Fruit fly (Drosophila melanogaster) whole organism, prepupa: ENCODE results near the gene CG11670.
A peak's percentile ranks its signal among the peaks of the same experiment; 100 is the strongest.

Source experiments
- CG11762 ChIP-seq: fragments of 200-800 bp; sonication (Bioruptor generic); optimal IDR thresholded peaks from 3 replicates; lab custom pipeline; 2016; ENCODE audit warnings: missing biosample characterization, missing genetic modification characterization; ENCODE audit not compliant: insufficient read depth
- CG6276 ChIP-seq: fragments of 200-800 bp; sonication (Bioruptor generic); optimal IDR thresholded peaks from 2 replicates; lab custom pipeline; 2017; ENCODE audit warnings: missing biosample characterization, mild to moderate bottlenecking, missing genetic modification characterization
- CG8632 ChIP-seq: fragments of 200-800 bp; sonication (Bioruptor generic); optimal IDR thresholded peaks from 3 replicates; lab custom pipeline; 2016; ENCODE audit warnings: missing biosample characterization, missing genetic modification characterization
- Eip75B ChIP-seq: fragments of 200-800 bp; sonication (Bioruptor generic); optimal IDR thresholded peaks from 3 replicates; lab custom pipeline; 2016; ENCODE audit warnings: missing biosample characterization, missing genetic modification characterization
- Gug ChIP-seq: fragments of 200-800 bp; sonication (Bioruptor generic); IDR thresholded peaks from 2 replicates; pipeline ENCODE4 v1.3.6; 2022; ENCODE audit warnings: missing biosample characterization, missing genetic modification characterization
- Hr4 ChIP-seq: fragments of 200-800 bp; sonication (Bioruptor generic); optimal IDR thresholded peaks from 3 replicates; lab custom pipeline; 2016; ENCODE audit warnings: missing biosample characterization, missing genetic modification characterization
- Lpt ChIP-seq: fragments of 200-800 bp; sonication (Bioruptor generic); optimal IDR thresholded peaks from 3 replicates; lab custom pipeline; 2016; ENCODE audit warnings: missing biosample characterization, missing genetic modification characterization
- Met ChIP-seq: fragments of 200-800 bp; sonication (Bioruptor generic); optimal IDR thresholded peaks from 3 replicates; lab custom pipeline; 2016; ENCODE audit warnings: missing biosample characterization, missing genetic modification characterization
- Sox102F ChIP-seq: fragments of 200-800 bp; sonication (Bioruptor generic); optimal IDR thresholded peaks from 2 replicates; lab custom pipeline; 2016; ENCODE audit warnings: missing biosample characterization, mild to moderate bottlenecking, missing genetic modification characterization
- esn ChIP-seq: fragments of 200-800 bp; sonication (Bioruptor generic); optimal IDR thresholded peaks from 2 replicates; lab custom pipeline; 2016; ENCODE audit warnings: missing biosample characterization, mild to moderate bottlenecking, missing genetic modification characterization, moderate library complexity
- pdm3 ChIP-seq: fragments of 200-800 bp; sonication (Bioruptor generic); optimal IDR thresholded peaks from 3 replicates; lab custom pipeline; 2016; ENCODE audit warnings: missing biosample characterization, missing genetic modification characterization

- TF ChIP-seq Sox102F (GFP tag; lab: Kevin White, UChicago) (no peak), esn (GFP tag; lab: Kevin White, UChicago) (no peak), Hr4 (GFP tag; lab: Kevin White, UChicago) (no peak), CG8632 (GFP tag; lab: Kevin White, UChicago) (no peak), Met (no peak), Lpt (GFP tag; lab: Kevin White, UChicago) (no peak), pdm3 (GFP tag; lab: Kevin White, UChicago) (peak; percentile 30), CG6276 (no peak), Gug (no peak), Eip75B (no peak), CG11762 (GFP tag; lab: Kevin White, UChicago) (no peak)
Measured at dm6 chr3R:13091666-13092065, 49.8 kb downstream of the CG11670 start.
